Worm (Caenorhabditis elegans) whole organism, L4/young adult: Measurements from ENCODE around the gene R107.9.
"Not testable (repeated sequence)": the region's sequence is repeated elsewhere in the genome, so short reads cannot be mapped to it uniquely, and the experiment has no call there.

Experiments used
- W03F9.2 ChIP-seq: fragments of 150-350 bp; optimal IDR thresholded peaks from 2 replicates; lab custom pipeline; 2014; ENCODE audit warnings: missing biosample characterization, missing genetic modification characterization
- dao-5 ChIP-seq: sonication (generic microtip); optimal IDR thresholded peaks from 2 replicates; lab custom pipeline; 2016; ENCODE audit warnings: missing genotype, missing genetic modification characterization, moderate library complexity, missing compliant biosample characterization
- him-1 ChIP-seq: sonication (generic microtip); optimal IDR thresholded peaks from 2 replicates; lab custom pipeline; 2016; ENCODE audit warnings: missing genotype, missing genetic modification reagents, missing genetic modification characterization, missing compliant biosample characterization

ce11 chrIII:8989752-8990151 is 48.0 kb upstream of the R107.9 start, which contains the start of gene R08D7.7:
- TF ChIP-seq W03F9.2, him-1, dao-5 (tag; lab: Kevin White, UChicago): not testable (repeated sequence)
